Worm (Caenorhabditis elegans) whole organism, L4 larva: ENCODE measurements around the gene C40A11.3.

Experiments used
- ces-1 ChIP-seq: fragments of 150-350 bp; sonication (generic microtip); optimal IDR thresholded peaks from 4 replicates; lab custom pipeline; 2014; ENCODE audit warnings: missing biosample characterization, missing genetic modification reagents, missing genetic modification characterization
- daf-12 ChIP-seq: fragments of 150-350 bp; optimal IDR thresholded peaks from 2 replicates; lab custom pipeline; 2014; ENCODE audit warnings: missing biosample characterization, missing genetic modification reagents, missing genetic modification characterization
- egl-27 ChIP-seq: sonication (generic microtip); optimal IDR thresholded peaks from 3 replicates; lab custom pipeline; 2017; ENCODE audit warnings: missing biosample characterization, missing genetic modification reagents, missing genetic modification characterization
- fkh-10 ChIP-seq: fragments of 150-350 bp; optimal IDR thresholded peaks from 2 replicates; lab custom pipeline; 2014; ENCODE audit warnings: missing biosample characterization, missing genetic modification reagents, missing genetic modification characterization
- jun-1 ChIP-seq: fragments of 150-350 bp; optimal IDR thresholded peaks from 2 replicates; lab custom pipeline; 2014; ENCODE audit warnings: missing biosample characterization, missing genetic modification reagents, missing genetic modification characterization
- skn-1 ChIP-seq: fragments of 150-350 bp; optimal IDR thresholded peaks from 2 replicates; lab custom pipeline; 2014; ENCODE audit warnings: missing biosample characterization, missing genetic modification characterization
- snpc-4 ChIP-seq: fragments of 150-350 bp; optimal IDR thresholded peaks from 2 replicates; lab custom pipeline; 2014; ENCODE audit warnings: missing biosample characterization, missing genetic modification characterization
- tra-1 ChIP-seq: fragments of 200-800 bp; sonication (Bioruptor generic); IDR thresholded peaks from 2 replicates; pipeline ENCODE4 v1.3.6; 2022; ENCODE audit warnings: missing genetic modification reagents, missing genetic modification characterization, missing compliant biosample characterization
- unc-130 ChIP-seq: sonication (generic microtip); optimal IDR thresholded peaks from 2 replicates; lab custom pipeline; 2016; ENCODE audit warnings: missing genetic modification reagents, missing genetic modification characterization, missing compliant biosample characterization
- unc-62 ChIP-seq, 3 experiments: fragments of 150-350 bp in 1 of 3; sonication (generic microtip); optimal IDR thresholded peaks in 2 of 3; peaks in 1 of 3; 1 replicate in 1 of 3; 2 replicates in 2 of 3; lab custom pipeline; 2014 to 2017; ENCODE audit warnings: missing biosample characterization in 3 of 3, missing genetic modification characterization in 3 of 3, missing genetic modification reagents in 3 of 3, missing genotype in 1 of 3
- ztf-11 ChIP-seq: fragments of 150-350 bp; optimal IDR thresholded peaks from 2 replicates; lab custom pipeline; 2014; ENCODE audit warnings: missing biosample characterization, missing genetic modification characterization

ce11 chrII:2135604-2136003 lies 5.3 kb upstream of the C40A11.3 start, which contains the start of gene hpo-7:
- no peak for TF ChIP-seq ztf-11 (tag; lab: Kevin White, UChicago)
- no peak for TF ChIP-seq snpc-4 (tag; lab: Kevin White, UChicago)
- TF ChIP-seq skn-1 = no peak
- no peak for TF ChIP-seq egl-27 (tag; lab: Kevin White, UChicago)
- no peak for TF ChIP-seq unc-130 (GFP tag; lab: Kevin White, UChicago)
- TF ChIP-seq unc-62 (GFP tag; optimal IDR thresholded peaks at IDR 0.05 in 1 of 2; lab: Kevin White, UChicago) = no peak
- no peak for TF ChIP-seq unc-62 (tag; optimal IDR thresholded peaks at IDR 0.05; lab: Kevin White, UChicago)
- no peak for TF ChIP-seq jun-1 (tag; lab: Kevin White, UChicago)
- no peak for TF ChIP-seq fkh-10
- TF ChIP-seq daf-12 (tag; lab: Kevin White, UChicago) = no peak
- TF ChIP-seq ces-1 (GFP tag; lab: Kevin White, UChicago) = no peak
- no peak for TF ChIP-seq tra-1
